Fruit fly (Drosophila melanogaster) whole organism, embryonic: Measurements from ENCODE around the gene SMC6.
A peak's percentile ranks its signal among the peaks of the same experiment; 100 is the strongest.

ENCODE experiments used
- Awh ChIP-seq: fragments of 200-800 bp; sonication (Bioruptor generic); IDR thresholded peaks from 2 replicates; pipeline ENCODE4, ENCODE4 v1.3.6; 2022; ENCODE audit warnings: missing biosample characterization, missing genetic modification characterization
- BEAF-32 ChIP-seq: fragments of 200-800 bp; sonication (Bioruptor generic); optimal IDR thresholded peaks from 3 replicates; lab custom pipeline; 2017; ENCODE audit warnings: missing biosample characterization, missing genetic modification characterization, mild to moderate bottlenecking, moderate library complexity, missing genetic modification reagents
- CG10274 ChIP-seq: fragments of 200-800 bp; sonication (Bioruptor generic); optimal IDR thresholded peaks from 3 replicates; lab custom pipeline; 2017; ENCODE audit warnings: missing biosample characterization, mild to moderate bottlenecking, missing genetic modification characterization
- CG13624 ChIP-seq: fragments of 200-800 bp; sonication (Bioruptor generic); optimal IDR thresholded peaks from 2 replicates; lab custom pipeline; 2016; ENCODE audit warnings: missing biosample characterization, missing genetic modification characterization
- CG13775 ChIP-seq: fragments of 200-800 bp; sonication (Bioruptor generic); optimal IDR thresholded peaks from 3 replicates; lab custom pipeline; 2017; ENCODE audit warnings: missing biosample characterization, mild to moderate bottlenecking, missing genetic modification characterization
- CG13894 ChIP-seq: fragments of 200-800 bp; sonication (Bioruptor generic); optimal IDR thresholded peaks from 3 replicates; lab custom pipeline; 2018; ENCODE audit warnings: missing biosample characterization, mild to moderate bottlenecking, missing genetic modification characterization, moderate library complexity
- CG1603 ChIP-seq: fragments of 200-800 bp; sonication (Bioruptor generic); optimal IDR thresholded peaks from 2 replicates; lab custom pipeline; 2019; ENCODE audit warnings: missing biosample characterization, mild to moderate bottlenecking, missing genetic modification characterization, moderate library complexity
- CG17912 ChIP-seq: fragments of 200-800 bp; sonication (Bioruptor generic); optimal IDR thresholded peaks from 2 replicates; lab custom pipeline; 2018; ENCODE audit warnings: missing biosample characterization, mild to moderate bottlenecking, missing genetic modification characterization
- CG2129 ChIP-seq: fragments of 200-800 bp; sonication (Bioruptor generic); IDR thresholded peaks from 2 replicates; pipeline ENCODE4 v1.3.6; 2022; ENCODE audit warnings: missing biosample characterization, missing genetic modification characterization; ENCODE audit not compliant: partially characterized antibody
- CG34422 ChIP-seq: fragments of 200-800 bp; sonication (Bioruptor generic); IDR thresholded peaks from 3 replicates; pipeline ENCODE4 v1.3.6; 2022; ENCODE audit warnings: missing biosample characterization, missing genetic modification characterization
- CG3847 ChIP-seq: fragments of 200-800 bp; sonication (Bioruptor generic); IDR thresholded peaks from 2 replicates; pipeline ENCODE4 v1.3.6; 2022; ENCODE audit warnings: missing biosample characterization, missing genetic modification characterization
- CG3995 ChIP-seq: fragments of 200-800 bp; sonication (Bioruptor generic); optimal IDR thresholded peaks from 3 replicates; lab custom pipeline; 2016; ENCODE audit warnings: missing biosample characterization, missing genetic modification characterization
- CG4730 ChIP-seq: fragments of 200-800 bp; sonication (Bioruptor generic); IDR thresholded peaks from 2 replicates; pipeline ENCODE4 v1.3.6; 2022; ENCODE audit warnings: missing biosample characterization, missing genetic modification characterization
- CG8290 ChIP-seq, 3 experiments: fragments of 200-800 bp; sonication (Bioruptor generic); optimal IDR thresholded peaks; 2 replicates each; lab custom pipeline; 2016 to 2019; ENCODE audit warnings: missing biosample characterization in 3 of 3, missing genetic modification characterization in 3 of 3, mild to moderate bottlenecking in 2 of 3, moderate library complexity in 1 of 3
- CG8388 ChIP-seq: fragments of 200-800 bp; sonication (Bioruptor generic); optimal IDR thresholded peaks from 2 replicates; lab custom pipeline; 2019; ENCODE audit warnings: missing biosample characterization, mild to moderate bottlenecking, missing genetic modification characterization, moderate library complexity
- CG8924 ChIP-seq: fragments of 200-800 bp; optimal IDR thresholded peaks from 3 replicates; lab custom pipeline; 2019; ENCODE audit warnings: missing biosample characterization, mild to moderate bottlenecking, missing genetic modification characterization, moderate library complexity
- CG9609 ChIP-seq: fragments of 200-800 bp; sonication (Bioruptor generic); optimal IDR thresholded peaks from 3 replicates; lab custom pipeline; 2016; ENCODE audit warnings: missing biosample characterization, missing genetic modification characterization
- CHES-1-like ChIP-seq: fragments of 200-800 bp; sonication (Bioruptor generic); optimal IDR thresholded peaks from 2 replicates; lab custom pipeline; 2016; ENCODE audit warnings: missing biosample characterization, missing genetic modification characterization
- CTCF ChIP-seq: fragments of 200-800 bp; sonication (Bioruptor generic); optimal IDR thresholded peaks from 2 replicates; lab custom pipeline; 2017; ENCODE audit warnings: missing biosample characterization, mild to moderate bottlenecking, missing genetic modification characterization, moderate library complexity
- Doc3 ChIP-seq: fragments of 200-800 bp; sonication (Bioruptor generic); IDR thresholded peaks from 3 replicates; pipeline ENCODE4 v1.3.6; 2022; ENCODE audit warnings: missing biosample characterization, missing genetic modification characterization; ENCODE audit not compliant: partially characterized antibody
- E2f1 ChIP-seq: fragments of 200-800 bp; sonication (Bioruptor generic); IDR thresholded peaks from 2 replicates; pipeline ENCODE4 v1.3.6; 2022; ENCODE audit warnings: missing biosample characterization, missing genetic modification characterization
- Ets65A ChIP-seq: fragments of 200-800 bp; sonication (Bioruptor generic); peaks from one replicate; lab custom pipeline; 2016; ENCODE audit warnings: missing biosample characterization, missing genetic modification characterization
- Fer1 ChIP-seq: fragments of 200-800 bp; sonication (Bioruptor generic); optimal IDR thresholded peaks from 2 replicates; lab custom pipeline; 2017; ENCODE audit warnings: missing biosample characterization, mild to moderate bottlenecking, missing genetic modification characterization
- GATAe ChIP-seq: fragments of 200-800 bp; sonication (Bioruptor generic); conservative IDR thresholded peaks from 2 replicates; pipeline ENCODE4 v1.3.6; 2022; ENCODE audit warnings: missing biosample characterization, missing genetic modification characterization
- HHEX ChIP-seq: fragments of 200-800 bp; sonication (Bioruptor generic); optimal IDR thresholded peaks from 3 replicates; lab custom pipeline; 2017; ENCODE audit warnings: missing biosample characterization, mild to moderate bottlenecking, missing genetic modification characterization, missing genetic modification reagents
- HmgZ ChIP-seq: fragments of 200-800 bp; sonication (Bioruptor generic); optimal IDR thresholded peaks from 2 replicates; lab custom pipeline; 2018; ENCODE audit warnings: missing biosample characterization, mild to moderate bottlenecking, missing genetic modification characterization
- MESR4 ChIP-seq: fragments of 200-800 bp; sonication (Bioruptor generic); optimal IDR thresholded peaks from 2 replicates; lab custom pipeline; 2018; ENCODE audit warnings: missing biosample characterization, mild to moderate bottlenecking, missing genetic modification characterization, moderate library complexity
- Myb ChIP-seq: fragments of 200-800 bp; sonication (Bioruptor generic); optimal IDR thresholded peaks from 2 replicates; lab custom pipeline; 2016; ENCODE audit warnings: missing biosample characterization, missing genetic modification characterization
- NFAT ChIP-seq: fragments of 200-800 bp; sonication (Bioruptor generic); IDR thresholded peaks from 2 replicates; pipeline ENCODE4 v1.3.6; 2022; ENCODE audit warnings: missing biosample characterization, missing genetic modification characterization
- Nf-YA ChIP-seq: fragments of 200-800 bp; sonication (Bioruptor generic); IDR thresholded peaks from 2 replicates; pipeline ENCODE4 v1.3.6; 2022; ENCODE audit warnings: missing biosample characterization, missing genetic modification characterization
- NfI ChIP-seq: fragments of 200-800 bp; sonication (Bioruptor generic); optimal IDR thresholded peaks from 3 replicates; lab custom pipeline; 2018; ENCODE audit warnings: missing biosample characterization, mild to moderate bottlenecking, missing genetic modification characterization, moderate library complexity
- Six4 ChIP-seq: fragments of 200-800 bp; sonication (Bioruptor generic); optimal IDR thresholded peaks from 2 replicates; lab custom pipeline; 2016; ENCODE audit warnings: missing biosample characterization, missing genetic modification characterization
- Sry-β ChIP-seq: fragments of 200-800 bp; sonication (Bioruptor generic); optimal IDR thresholded peaks from 2 replicates; lab custom pipeline; 2018; ENCODE audit warnings: missing biosample characterization, mild to moderate bottlenecking, missing genetic modification characterization, moderate library complexity
- chm ChIP-seq: fragments of 200-800 bp; sonication (Bioruptor generic); IDR thresholded peaks from 2 replicates; pipeline ENCODE4 v1.3.6; 2022; ENCODE audit warnings: missing biosample characterization, missing genetic modification characterization
- corto ChIP-seq: fragments of 200-800 bp; sonication (Bioruptor generic); optimal IDR thresholded peaks from 2 replicates; lab custom pipeline; 2016; ENCODE audit warnings: missing biosample characterization, mild to moderate bottlenecking, missing genetic modification characterization, moderate library complexity
- hb ChIP-seq: fragments of 200-800 bp; sonication (Bioruptor generic); IDR thresholded peaks from 3 replicates; pipeline ENCODE4 v1.3.6; 2022; ENCODE audit warnings: missing biosample characterization, missing genetic modification characterization; ENCODE audit not compliant: partially characterized antibody
- hbn ChIP-seq: fragments of 200-800 bp; sonication (Bioruptor generic); IDR thresholded peaks from 2 replicates; pipeline ENCODE4 v1.3.6; 2022; ENCODE audit warnings: missing biosample characterization, missing genetic modification characterization; ENCODE audit not compliant: partially characterized antibody
- lilli ChIP-seq: fragments of 200-800 bp; sonication (Bioruptor generic); optimal IDR thresholded peaks from 3 replicates; lab custom pipeline; 2016; ENCODE audit warnings: missing biosample characterization, missing genetic modification characterization
- mld ChIP-seq: fragments of 200-800 bp; sonication (Bioruptor generic); IDR thresholded peaks from 3 replicates; pipeline ENCODE4 v1.3.6; 2022; ENCODE audit warnings: missing biosample characterization, missing genetic modification characterization; ENCODE audit not compliant: partially characterized antibody
- nerfin-1 ChIP-seq: fragments of 200-800 bp; sonication (Bioruptor generic); optimal IDR thresholded peaks from 3 replicates; lab custom pipeline; 2019; ENCODE audit warnings: missing biosample characterization, mild to moderate bottlenecking, missing genetic modification characterization, moderate library complexity
- nmo ChIP-seq: fragments of 200-800 bp; sonication (Bioruptor generic); optimal IDR thresholded peaks from 2 replicates; lab custom pipeline; 2018; ENCODE audit warnings: missing biosample characterization, mild to moderate bottlenecking, missing genetic modification characterization, moderate library complexity
- nom ChIP-seq: fragments of 200-800 bp; sonication (Bioruptor generic); optimal IDR thresholded peaks from 2 replicates; lab custom pipeline; 2017; ENCODE audit warnings: missing biosample characterization, missing genetic modification characterization, mild to moderate bottlenecking, moderate library complexity, missing genetic modification reagents
- phol ChIP-seq: fragments of 200-800 bp; sonication (Bioruptor generic); optimal IDR thresholded peaks from 3 replicates; lab custom pipeline; 2018; ENCODE audit warnings: missing biosample characterization, mild to moderate bottlenecking, missing genetic modification characterization, moderate library complexity
- psq ChIP-seq: fragments of 200-800 bp; sonication (Bioruptor generic); optimal IDR thresholded peaks from 2 replicates; lab custom pipeline; 2017; ENCODE audit warnings: missing biosample characterization, missing genetic modification characterization
- pzg ChIP-seq: fragments of 200-800 bp; sonication (Bioruptor generic); optimal IDR thresholded peaks from 3 replicates; lab custom pipeline; 2018; ENCODE audit warnings: missing biosample characterization, mild to moderate bottlenecking, missing genetic modification characterization, moderate library complexity
- ranshi ChIP-seq: fragments of 200-800 bp; sonication (Bioruptor generic); IDR thresholded peaks from 2 replicates; pipeline ENCODE4 v1.3.6; 2022; ENCODE audit warnings: missing biosample characterization, missing genetic modification characterization
- stwl ChIP-seq: fragments of 200-800 bp; sonication (Bioruptor generic); optimal IDR thresholded peaks from 3 replicates; lab custom pipeline; 2018; ENCODE audit warnings: missing biosample characterization, mild to moderate bottlenecking, missing genetic modification characterization, moderate library complexity
- unc-4 ChIP-seq: fragments of 200-800 bp; sonication (Bioruptor generic); IDR thresholded peaks from 2 replicates; pipeline ENCODE4 v1.3.6; 2022; ENCODE audit warnings: missing biosample characterization, missing genetic modification characterization; ENCODE audit not compliant: partially characterized antibody
- vvl ChIP-seq: fragments of 200-800 bp; sonication (Bioruptor generic); IDR thresholded peaks from 2 replicates; pipeline ENCODE4 v1.3.6; 2022; ENCODE audit warnings: missing biosample characterization, missing genetic modification characterization
- zf30C ChIP-seq: fragments of 200-800 bp; sonication (Bioruptor generic); optimal IDR thresholded peaks from 3 replicates; lab custom pipeline; 2018; ENCODE audit warnings: missing biosample characterization, mild to moderate bottlenecking, missing genetic modification characterization

The SMC6 gene

DNA sequence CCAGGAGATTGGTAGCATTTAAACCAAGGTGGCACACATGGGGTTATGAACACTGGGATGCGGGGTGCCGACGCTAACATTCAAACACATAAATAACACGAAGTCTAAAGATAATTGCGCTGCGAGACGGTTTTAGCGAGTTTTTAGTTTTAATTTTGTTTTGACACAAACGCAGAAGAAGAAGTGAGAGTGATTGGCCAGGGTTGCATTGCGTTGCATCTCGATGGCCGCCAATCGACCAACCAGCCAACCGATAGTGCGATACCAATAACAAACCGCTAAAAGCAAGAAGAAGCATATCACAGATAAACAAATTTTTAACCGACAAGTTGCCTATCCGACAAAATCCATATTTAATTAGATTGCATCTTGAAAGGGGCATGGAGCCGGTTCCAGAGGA is 33.5 kb upstream of the SMC6 start, which contains the start of the genes Spps and CG13609:
TSS of gene Spps (minus strand) at position 191 of the 400 bp plus-strand sequence.
TSS of gene CG13609 (plus strand) at position 280 of the 400 bp plus-strand sequence.
- TF ChIP-seq phol (peak; percentile 65), CG13624 (GFP tag; lab: Kevin White, UChicago) (peak; percentile 65), Fer1 (GFP tag; lab: Kevin White, UChicago) (peak; percentile 24), CG34422 (GFP tag; lab: Robert Waterston, UW) (peak; percentile 42; the same call in 1 of the 3 replicates), CG10274 (GFP tag; lab: Kevin White, UChicago) (no peak), BEAF-32 (GFP tag; lab: Kevin White, UChicago) (peak; percentile 92), ranshi (GFP tag; lab: Robert Waterston, UW) (peak; percentile 28; the same call in 1 of the 2 replicates), CG8388 (GFP tag; lab: Kevin White, UChicago) (no peak), Nf-YA (GFP tag; lab: Robert Waterston, UW) (0 out of 2 replicates have a peak, but pooled peaks have one; percentile 20), GATAe (peak; percentile 12; the same call in 1 of the 2 replicates), lilli (GFP tag; lab: Kevin White, UChicago) (peak; percentile 47), CG13775 (peak; percentile 21), CG17912 (GFP tag; lab: Kevin White, UChicago) (peak; percentile 25), zf30C (GFP tag; lab: Kevin White, UChicago) (peak; percentile 7), NfI (GFP tag; lab: Kevin White, UChicago) (peak; percentile 27), CG3847 (GFP tag; lab: Robert Waterston, UW) (peak; percentile 47), vvl (GFP tag; lab: Robert Waterston, UW) (peak; percentile 44), nerfin-1 (tag; lab: Kevin White, UChicago) (peak; percentile 53), nmo (GFP tag; lab: Kevin White, UChicago) (peak; percentile 46), CG2129 (GFP tag; lab: Robert Waterston, UW) (peak; percentile 72), psq (no peak), nom (GFP tag; lab: Kevin White, UChicago) (peak; percentile 10), hbn (peak; percentile 95), pzg (GFP tag; lab: Kevin White, UChicago) (peak; percentile 80), Six4 (GFP tag; lab: Kevin White, UChicago) (no peak), CG1603 (tag; lab: Kevin White, UChicago) (peak; percentile 85), chm (no peak), MESR4 (peak; percentile 87), Sry-β (GFP tag; lab: Kevin White, UChicago) (peak; percentile 0), Doc3 (GFP tag; lab: Robert Waterston, UW) (peak; percentile 83), Myb (GFP tag; lab: Kevin White, UChicago) (peak; percentile 95), CTCF (GFP tag; lab: Kevin White, UChicago) (no peak), CG4730 (GFP tag; lab: Robert Waterston, UW) (no peak), mld (GFP tag; lab: Robert Waterston, UW) (peak; percentile 96), Ets65A (peak; percentile 78), unc-4 (GFP tag; lab: Robert Waterston, UW) (peak; percentile 83), stwl (peak; percentile 88), Awh (GFP tag; lab: Robert Waterston, UW) (no peak), CG8924 (peak; percentile 57), CHES-1-like (GFP tag; lab: Kevin White, UChicago) (peak; percentile 86), CG8290 (GFP tag; optimal IDR thresholded peaks at IDR 0.05; lab: Kevin White, UChicago) (peak; percentile 9), CG8290 (tag; optimal IDR thresholded peaks at IDR 0.05; lab: Kevin White, UChicago) (peak in 1 of 2 experiments; percentile 74), NFAT (no peak), CG3995 (GFP tag; lab: Kevin White, UChicago) (peak; percentile 72), CG9609 (peak; percentile 3), CG13894 (tag; lab: Kevin White, UChicago) (no peak), corto (GFP tag; lab: Kevin White, UChicago) (no peak), E2f1 (GFP tag; lab: Robert Waterston, UW) (no peak), HmgZ (tag; lab: Kevin White, UChicago) (peak; percentile 71), hb (GFP tag; lab: Robert Waterston, UW) (peak; percentile 95), HHEX (GFP tag; lab: Kevin White, UChicago) (no peak)
